Worm (Caenorhabditis elegans) whole organism, midembryonic: ENCODE data around the gene ZK1240.8.
"Not testable (repeated sequence)": the region's sequence is repeated elsewhere in the genome, so short reads cannot be mapped to it uniquely, and the experiment has no call there.

Source experiments
- T22C8.4 ChIP-seq: fragments of 200-800 bp; sonication (Bioruptor generic); IDR thresholded peaks from 2 replicates; pipeline ENCODE4 v1.3.6; 2022; ENCODE audit warnings: missing genetic modification characterization, missing compliant biosample characterization
- cog-1 ChIP-seq: sonication (generic microtip); optimal IDR thresholded peaks from 2 replicates; lab custom pipeline; 2016; ENCODE audit warnings: missing genetic modification characterization, missing compliant biosample characterization
- flt-1 ChIP-seq: fragments of 200-800 bp; sonication (Bioruptor generic); IDR thresholded peaks from 2 replicates; pipeline ENCODE4 v1.3.6; 2022; ENCODE audit warnings: missing genetic modification characterization, missing compliant biosample characterization
- klf-2 ChIP-seq: fragments of 200-800 bp; sonication (Bioruptor generic); conservative IDR thresholded peaks from 2 replicates; pipeline ENCODE4 v1.3.6; 2022; ENCODE audit warnings: missing genetic modification reagents, missing genetic modification characterization, missing compliant biosample characterization
- med-1 ChIP-seq: sonication (generic microtip); optimal IDR thresholded peaks from 2 replicates; lab custom pipeline; 2017; ENCODE audit warnings: missing genetic modification characterization, mild to moderate bottlenecking, missing compliant biosample characterization, antibody characterized with exemption, missing genetic modification reagents; ENCODE audit not compliant: insufficient read depth
- ref-1 ChIP-seq: fragments of 200-800 bp; sonication (Bioruptor generic); conservative IDR thresholded peaks from 2 replicates; pipeline ENCODE4 v1.3.6; 2022; ENCODE audit warnings: missing genetic modification reagents, missing genetic modification characterization, missing compliant biosample characterization
- tab-1 ChIP-seq: fragments of 200-800 bp; sonication (Bioruptor generic); IDR thresholded peaks from 2 replicates; pipeline ENCODE4 v1.3.6; 2022; ENCODE audit warnings: missing genetic modification characterization, missing compliant biosample characterization
- ztf-23 ChIP-seq: fragments of 200-800 bp; sonication (Bioruptor generic); IDR thresholded peaks from 2 replicates; pipeline ENCODE4 v1.3.6; 2022; ENCODE audit warnings: missing genetic modification reagents, missing genetic modification characterization, missing compliant biosample characterization
- ztf-29 ChIP-seq: fragments of 200-800 bp; sonication (Bioruptor generic); IDR thresholded peaks from 2 replicates; pipeline ENCODE4 v1.3.6; 2022; ENCODE audit warnings: missing genetic modification reagents, missing genetic modification characterization, missing compliant biosample characterization

Gene ZK1240.8

DNA sequence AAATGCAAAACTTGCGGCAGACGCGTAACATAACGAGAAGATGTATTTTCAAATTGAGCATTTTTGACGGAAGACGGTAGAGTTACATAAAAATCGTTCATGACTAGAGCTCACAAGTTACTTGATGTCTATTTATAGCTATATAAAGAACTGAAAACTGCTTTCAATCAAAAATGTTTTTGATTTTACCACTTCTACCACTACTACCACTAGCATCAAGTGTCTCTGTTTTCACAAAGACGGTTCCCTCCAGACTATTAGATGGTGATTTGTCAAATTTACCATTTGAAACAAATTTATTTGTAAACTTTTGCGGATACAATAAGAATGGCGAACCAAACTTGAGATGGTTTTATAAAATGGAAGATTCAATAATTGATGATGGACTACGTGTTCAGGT, 46.3 kb downstream of the ZK1240.8 start, which contains the start of gene K09F6.9:
TSS of gene K09F6.9 (minus strand) at position 101 of the 400 bp plus-strand sequence.
- not testable (repeated sequence) for TF ChIP-seq ref-1 (GFP tag; lab: Robert Waterston, UW); tab-1; cog-1 (tag; lab: Kevin White, UChicago)

DNA sequence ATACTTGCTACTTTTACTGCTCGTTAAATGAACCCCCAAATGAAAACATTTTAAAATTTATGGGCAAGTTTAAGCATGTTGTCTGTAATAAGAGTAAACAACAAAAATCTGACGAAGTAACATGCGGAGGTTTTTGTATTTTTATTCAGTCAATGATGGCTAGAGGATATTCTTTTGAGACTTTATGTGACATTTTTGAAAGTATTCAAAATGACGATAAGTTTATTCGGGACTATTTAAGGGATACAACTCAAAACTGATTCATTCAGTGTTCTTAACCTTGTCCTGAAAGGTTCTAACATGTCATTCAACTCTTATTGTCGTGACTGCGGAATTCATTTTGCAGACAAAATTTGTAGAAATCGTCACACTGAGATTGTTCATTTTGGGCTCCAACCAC, 49.0 kb downstream of the ZK1240.8 start, which contains the start of gene K09F6.11:
TSS of gene K09F6.11 (plus strand) at position 301 of the 400 bp plus-strand sequence.
- TF ChIP-seq cog-1 (tag; lab: Kevin White, UChicago) (no peak), ref-1 (GFP tag; lab: Robert Waterston, UW) (no peak), flt-1 (GFP tag; lab: Robert Waterston, UW) (no peak), T22C8.4 (GFP tag; lab: Robert Waterston, UW) (no peak), klf-2 (no peak), tab-1 (no peak), ztf-23 (GFP tag; lab: Robert Waterston, UW) (no peak)

DNA sequence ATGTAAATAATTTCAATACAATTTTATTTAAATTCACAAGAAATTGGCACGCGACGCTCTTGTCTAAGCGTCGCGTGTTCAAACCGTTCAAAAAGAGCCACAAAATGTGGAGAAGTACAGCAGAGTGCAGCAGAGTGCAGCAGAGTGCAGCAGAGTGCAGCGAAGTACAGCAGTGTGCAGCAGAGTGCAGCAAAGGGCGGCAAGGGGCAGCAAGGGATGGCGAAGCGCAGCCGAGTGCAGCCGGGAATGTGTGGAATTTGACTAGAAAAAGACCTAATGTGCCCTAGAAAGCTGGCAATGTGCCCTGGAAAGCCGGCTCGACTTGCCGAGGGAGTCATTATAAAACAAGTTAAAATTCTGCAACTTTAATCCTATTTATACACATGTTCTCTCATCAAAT, 49.6 kb downstream of the ZK1240.8 start, which contains the start of gene K09F6.6:
TSS of gene K09F6.6 (minus strand) at position 43 of the 400 bp plus-strand sequence.
- TF ChIP-seq klf-2 (no peak), ztf-29 (no peak), cog-1 (tag; lab: Kevin White, UChicago) (no peak), flt-1 (GFP tag; lab: Robert Waterston, UW) (no peak), med-1 (no peak), ztf-23 (GFP tag; lab: Robert Waterston, UW) (no peak), ref-1 (GFP tag; lab: Robert Waterston, UW) (no peak), T22C8.4 (GFP tag; lab: Robert Waterston, UW) (no peak), tab-1 (no peak)

DNA sequence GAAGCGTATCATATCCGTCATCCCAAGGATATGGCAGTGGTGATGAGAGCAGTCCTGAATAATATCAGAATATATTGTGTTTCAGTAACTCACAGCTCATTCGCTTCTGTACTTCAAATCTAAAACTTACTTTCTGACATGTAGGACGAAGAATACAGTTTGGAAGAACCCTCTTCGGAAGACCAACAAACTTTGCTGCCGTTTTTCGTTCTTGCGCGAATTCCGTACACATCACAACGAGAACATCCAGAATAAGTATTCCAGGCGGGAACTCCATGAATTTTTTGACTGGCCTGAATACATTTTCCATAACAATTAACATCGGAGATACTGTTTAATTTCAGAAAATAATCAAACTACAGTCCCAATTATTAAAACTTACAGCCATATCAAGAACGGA, 51.4 kb downstream of the ZK1240.8 start, which contains the start of gene K09F6.15:
TSS of gene K09F6.15 (minus strand) at position 101 of the 400 bp plus-strand sequence.
- no peak for TF ChIP-seq ztf-29
- no peak for TF ChIP-seq cog-1 (tag; lab: Kevin White, UChicago)
- no peak for TF ChIP-seq ref-1 (GFP tag; lab: Robert Waterston, UW)
- no peak for TF ChIP-seq ztf-23 (GFP tag; lab: Robert Waterston, UW)
- no peak for TF ChIP-seq klf-2
